Fruit fly (Drosophila melanogaster) whole organism, wandering third instar larva: ENCODE measurements around the gene CG13992.

ENCODE experiments used
- Abd-B ChIP-seq: fragments of >200 bp; optimal IDR thresholded peaks from 2 replicates; lab custom pipeline; 2017; ENCODE audit warnings: missing biosample characterization, missing genetic modification characterization
- CG32264 ChIP-seq: fragments of 200-800 bp; sonication (Bioruptor generic); optimal IDR thresholded peaks from 2 replicates; lab custom pipeline; 2016; ENCODE audit warnings: missing biosample characterization, missing genetic modification characterization
- CG9705 ChIP-seq: fragments of 200-800 bp; sonication (Bioruptor generic); optimal IDR thresholded peaks from 2 replicates; lab custom pipeline; 2018; ENCODE audit warnings: missing biosample characterization, mild to moderate bottlenecking, missing genetic modification characterization
- Dfd ChIP-seq: fragments of >200 bp; optimal IDR thresholded peaks from 2 replicates; lab custom pipeline; 2017; ENCODE audit warnings: missing biosample characterization, missing genetic modification characterization
- Dif ChIP-seq: fragments of 200-275, 200-300 bp; sonication (Bioruptor generic); optimal IDR thresholded peaks from 2 replicates; lab custom pipeline; 2018; ENCODE audit warnings: missing biosample characterization, missing genetic modification characterization; ENCODE audit not compliant: partially characterized antibody
- foxo ChIP-seq, 2 experiments: fragments of 200-800 bp; sonication (Bioruptor generic); optimal IDR thresholded peaks; 2 replicates in 1 of 2; 3 replicates in 1 of 2; lab custom pipeline; 2016 to 2017; ENCODE audit warnings: missing biosample characterization in 2 of 2, missing genetic modification characterization in 2 of 2
- fru ChIP-seq: fragments of 200-800 bp; sonication (Bioruptor generic); optimal IDR thresholded peaks from 3 replicates; lab custom pipeline; 2016; ENCODE audit warnings: missing biosample characterization, mild to moderate bottlenecking, missing genetic modification characterization
- h ChIP-seq: fragments of 200-800 bp; sonication (Bioruptor generic); optimal IDR thresholded peaks from 3 replicates; lab custom pipeline; 2016; ENCODE audit warnings: missing biosample characterization, mild to moderate bottlenecking, missing genetic modification characterization
- lola ChIP-seq: fragments of >200 bp; optimal IDR thresholded peaks from 2 replicates; lab custom pipeline; 2017; ENCODE audit warnings: missing biosample characterization, missing genetic modification characterization
- pan ChIP-seq: fragments of >200 bp; optimal IDR thresholded peaks from 2 replicates; lab custom pipeline; 2017
- rgr ChIP-seq: fragments of 200-800 bp; sonication (Bioruptor generic); optimal IDR thresholded peaks from 3 replicates; lab custom pipeline; 2016; ENCODE audit warnings: missing biosample characterization, mild to moderate bottlenecking, missing genetic modification characterization

- no peak for TF ChIP-seq CG32264 (GFP tag; lab: Kevin White, UChicago)
- no peak for TF ChIP-seq fru (GFP tag; lab: Kevin White, UChicago)
- no peak for TF ChIP-seq rgr (GFP tag; lab: Kevin White, UChicago)
- no peak for TF ChIP-seq foxo (GFP tag; optimal IDR thresholded peaks at IDR 0.05; lab: Kevin White, UChicago)
- TF ChIP-seq lola (GFP tag; lab: Kevin White, UChicago): no peak
- no peak for TF ChIP-seq Dif
- TF ChIP-seq h (GFP tag; lab: Kevin White, UChicago): no peak
- no peak for TF ChIP-seq Abd-B (GFP tag; lab: Kevin White, UChicago)
- TF ChIP-seq CG9705 (GFP tag; lab: Kevin White, UChicago): no peak
- TF ChIP-seq Dfd (GFP tag; lab: Kevin White, UChicago): no peak
- TF ChIP-seq pan (lab: Kevin White, UChicago): no peak
Measured at dm6 chr2L:5963251-5963650, 4.3 kb downstream of the CG13992 start.
